Worm (Caenorhabditis elegans) whole organism, L3 larva: ENCODE measurements around the gene srj-5.

ENCODE experiments used
- R02D3.7 ChIP-seq: fragments of 150-350 bp; optimal IDR thresholded peaks from 2 replicates; lab custom pipeline; 2014; ENCODE audit warnings: missing biosample characterization, missing genetic modification characterization
- aly-2 ChIP-seq: fragments of 150-350 bp; optimal IDR thresholded peaks from 2 replicates; lab custom pipeline; 2014; ENCODE audit warnings: missing biosample characterization, missing genetic modification characterization
- ama-1 ChIP-seq: fragments of 150-350 bp; optimal IDR thresholded peaks from 2 replicates; lab custom pipeline; 2018
- ceh-16 ChIP-seq: sonication (generic microtip); optimal IDR thresholded peaks from 2 replicates; lab custom pipeline; 2017; ENCODE audit warnings: missing biosample characterization, missing genetic modification characterization
- ceh-28 ChIP-seq: fragments of 150-350 bp; optimal IDR thresholded peaks from 2 replicates; lab custom pipeline; 2014; ENCODE audit warnings: missing biosample characterization, missing genetic modification reagents, missing genetic modification characterization
- ceh-9 ChIP-seq: sonication (generic microtip); optimal IDR thresholded peaks from 2 replicates; lab custom pipeline; 2018; ENCODE audit warnings: missing biosample characterization, missing genetic modification characterization
- daf-12 ChIP-seq: fragments of 150-350 bp; optimal IDR thresholded peaks from 2 replicates; lab custom pipeline; 2014; ENCODE audit warnings: missing biosample characterization, missing genetic modification reagents, missing genetic modification characterization
- egl-27 ChIP-seq: sonication (generic microtip); optimal IDR thresholded peaks from 4 replicates; lab custom pipeline; 2017; ENCODE audit warnings: missing biosample characterization, missing genetic modification reagents, missing genetic modification characterization
- egl-5 ChIP-seq: fragments of 150-350 bp; optimal IDR thresholded peaks from 2 replicates; lab custom pipeline; 2017; ENCODE audit warnings: missing biosample characterization, missing genetic modification reagents, missing genetic modification characterization, inconsistent platforms
- elt-1 ChIP-seq: fragments of 150-350 bp; optimal IDR thresholded peaks from 2 replicates; lab custom pipeline; 2014; ENCODE audit warnings: missing biosample characterization, missing genetic modification characterization
- elt-2 ChIP-seq: sonication (generic microtip); optimal IDR thresholded peaks from 2 replicates; lab custom pipeline; 2016; ENCODE audit warnings: missing genetic modification reagents, mild to moderate bottlenecking, missing genetic modification characterization, missing compliant biosample characterization
- elt-3 ChIP-seq, 3 experiments: fragments of 150-350 bp in 1 of 3; sonication (generic microtip) in 2 of 3; optimal IDR thresholded peaks; 2 replicates in 2 of 3; 4 replicates in 1 of 3; lab custom pipeline; 2014 to 2017; ENCODE audit warnings: missing biosample characterization in 3 of 3, missing genetic modification characterization in 3 of 3
- fkh-10 ChIP-seq: sonication (generic microtip); optimal IDR thresholded peaks from 2 replicates; lab custom pipeline; 2017; ENCODE audit warnings: missing biosample characterization, missing genetic modification reagents, missing genetic modification characterization
- hmg-11 ChIP-seq: sonication (generic microtip); optimal IDR thresholded peaks from 2 replicates; lab custom pipeline; 2016; ENCODE audit warnings: missing genetic modification characterization, missing compliant biosample characterization
- lsy-12 ChIP-seq: sonication (generic microtip); optimal IDR thresholded peaks from 2 replicates; lab custom pipeline; 2016; ENCODE audit warnings: mild to moderate bottlenecking, missing genetic modification characterization, missing compliant biosample characterization
- mml-1 ChIP-seq: fragments of 150-350 bp; sonication (generic microtip); optimal IDR thresholded peaks from 3 replicates; lab custom pipeline; 2014; ENCODE audit warnings: missing biosample characterization, missing genetic modification characterization
- nfya-1 ChIP-seq: sonication (generic microtip); optimal IDR thresholded peaks from 2 replicates; lab custom pipeline; 2017; ENCODE audit warnings: missing genetic modification characterization, mild to moderate bottlenecking, missing compliant biosample characterization, antibody characterized with exemption, moderate library complexity; ENCODE audit not compliant: insufficient read depth
- nhr-12 ChIP-seq: fragments of 150-350 bp; optimal IDR thresholded peaks from 2 replicates; lab custom pipeline; 2014; ENCODE audit warnings: missing biosample characterization, missing genetic modification characterization
- nhr-23 ChIP-seq: fragments of 150-350 bp; optimal IDR thresholded peaks from 2 replicates; lab custom pipeline; 2014; ENCODE audit warnings: missing biosample characterization, missing genetic modification reagents, missing genetic modification characterization
- nhr-67 ChIP-seq: fragments of 150-350 bp; optimal IDR thresholded peaks from 2 replicates; lab custom pipeline; 2014; ENCODE audit warnings: missing biosample characterization, missing genetic modification characterization
- nhr-77 ChIP-seq: fragments of 150-350 bp; optimal IDR thresholded peaks from 2 replicates; lab custom pipeline; 2014; ENCODE audit warnings: missing biosample characterization, missing genetic modification characterization
- pqm-1 ChIP-seq: fragments of 150-350 bp; optimal IDR thresholded peaks from 2 replicates; lab custom pipeline; 2017; ENCODE audit warnings: missing biosample characterization, missing genetic modification characterization, inconsistent platforms
- sea-2 ChIP-seq: fragments of 150-350 bp; sonication (generic microtip); optimal IDR thresholded peaks from 4 replicates; lab custom pipeline; 2014; ENCODE audit warnings: missing biosample characterization, missing genetic modification reagents, missing genetic modification characterization
- skn-1 ChIP-seq: fragments of 150-350 bp; optimal IDR thresholded peaks from 2 replicates; lab custom pipeline; 2014; ENCODE audit warnings: missing biosample characterization, missing genetic modification characterization
- tbx-2 ChIP-seq: sonication (generic microtip); optimal IDR thresholded peaks from 2 replicates; lab custom pipeline; 2016; ENCODE audit warnings: mild to moderate bottlenecking, missing genetic modification characterization, missing compliant biosample characterization
- unc-39 ChIP-seq: sonication (generic microtip); optimal IDR thresholded peaks from 4 replicates; lab custom pipeline; 2017; ENCODE audit warnings: missing biosample characterization, missing genetic modification characterization
- zag-1 ChIP-seq: fragments of 150-350 bp; optimal IDR thresholded peaks from 2 replicates; lab custom pipeline; 2014; ENCODE audit warnings: missing biosample characterization, missing genetic modification characterization
- ztf-11 ChIP-seq: fragments of 150-350 bp; optimal IDR thresholded peaks from 2 replicates; lab custom pipeline; 2014; ENCODE audit warnings: missing biosample characterization, missing genetic modification characterization

The srj-5 gene

DNA sequence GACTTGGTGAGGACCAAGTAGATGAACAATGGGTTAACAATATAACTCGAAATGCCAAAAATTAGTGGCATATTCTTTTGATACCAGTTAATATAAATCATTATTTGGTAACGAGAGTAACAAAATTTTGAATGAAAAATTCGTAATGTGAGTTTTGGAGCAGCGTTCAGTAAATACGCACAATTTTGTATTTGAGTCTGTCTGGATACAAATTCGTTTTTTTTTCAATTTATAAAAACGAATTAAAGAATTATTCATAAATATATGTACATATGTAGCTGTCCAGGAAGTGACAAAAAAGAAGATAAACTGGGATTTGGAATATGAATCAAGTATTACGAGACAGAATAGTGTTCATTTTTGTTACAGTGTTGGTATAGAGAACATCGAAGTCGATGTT lies at the start of gene srj-5:
Gene srj-5 (minus strand): TSS at position 101 of the 400 bp plus-strand sequence.
- TF ChIP-seq nhr-77 (tag; lab: Kevin White, UChicago): no peak
- no peak for TF ChIP-seq sea-2 (GFP tag; lab: Kevin White, UChicago)
- TF ChIP-seq unc-39 (tag; lab: Kevin White, UChicago): no peak
- TF ChIP-seq mml-1: no peak
- TF ChIP-seq zag-1 (tag; lab: Kevin White, UChicago): no peak
- TF ChIP-seq ama-1 (lab: Kevin White, UChicago): no peak
- no peak for TF ChIP-seq fkh-10
- no peak for TF ChIP-seq elt-3 (tag; optimal IDR thresholded peaks at IDR 0.05; lab: Kevin White, UChicago)
- TF ChIP-seq lsy-12 (tag; lab: Kevin White, UChicago): no peak
- no peak for TF ChIP-seq hmg-11 (tag; lab: Kevin White, UChicago)
- TF ChIP-seq ceh-16 (tag; lab: Kevin White, UChicago): no peak

DNA sequence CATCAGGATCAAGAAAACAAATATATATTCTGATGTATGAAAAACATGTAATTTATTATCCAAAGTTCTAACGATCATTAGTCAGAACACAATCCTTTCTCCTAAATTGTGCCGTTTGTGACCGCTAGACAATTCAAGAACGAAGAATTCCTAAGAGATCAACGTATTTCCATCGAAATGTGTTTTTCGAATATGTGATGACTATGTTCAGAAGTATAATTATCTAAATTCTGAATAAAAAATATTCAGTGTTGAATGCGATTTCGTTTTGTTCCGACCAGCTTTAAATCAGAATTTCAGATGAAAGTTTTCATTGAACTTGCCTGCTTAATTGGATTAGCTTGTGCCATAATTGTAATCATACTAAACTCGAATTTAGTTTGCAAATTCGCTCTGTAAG lies 49.4 kb upstream of the srj-5 start, which contains the start of gene srbc-37:
Gene srbc-37 (plus strand): TSS at position 301 of the 400 bp plus-strand sequence.
- TF ChIP-seq daf-12 (tag; lab: Kevin White, UChicago) (no peak), ceh-9 (tag; lab: Kevin White, UChicago) (no peak), egl-5 (tag; lab: Kevin White, UChicago) (no peak), nhr-67 (no peak), egl-27 (tag; lab: Kevin White, UChicago) (no peak), pqm-1 (tag; lab: Kevin White, UChicago) (no peak), tbx-2 (no peak)

DNA sequence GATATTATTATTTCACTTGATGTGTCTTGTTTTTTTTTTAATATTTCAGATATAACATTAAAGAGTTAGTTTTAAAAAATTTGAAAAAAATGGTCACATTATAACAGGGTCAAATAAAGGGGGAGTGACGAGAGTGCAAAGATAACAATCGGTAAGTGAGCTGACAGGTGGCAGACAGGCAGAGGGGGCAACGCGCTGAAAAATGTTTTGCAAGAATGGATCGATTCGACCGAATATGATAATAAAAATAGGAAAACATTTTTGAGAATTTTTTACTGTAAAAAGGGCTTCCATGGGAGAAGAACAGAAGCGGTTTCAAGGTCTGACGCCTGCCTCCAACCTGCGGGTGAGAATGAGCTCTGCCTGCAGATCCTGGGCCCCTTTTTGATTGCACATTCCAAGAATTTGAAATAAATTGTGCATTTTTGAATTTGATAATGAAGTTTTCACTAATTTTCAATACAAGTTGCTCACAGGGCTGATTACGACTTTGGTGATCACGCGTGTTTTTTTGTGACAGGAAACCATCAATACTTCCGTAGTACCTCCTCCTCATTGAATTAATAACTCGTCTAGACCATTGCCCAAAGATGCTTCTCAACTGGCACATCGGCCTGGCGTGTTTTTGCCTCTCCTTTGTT lies 46.8 kb upstream of the srj-5 start, which contains the start of the genes ugt-29 and srx-5:
Gene ugt-29 (minus strand): TSS at position 101 of the 641 bp plus-strand sequence.
Gene srx-5 (plus strand): TSS at position 591 of the 641 bp plus-strand sequence.
- TF ChIP-seq tbx-2 (no peak), elt-2 (tag; lab: Kevin White, UChicago) (no peak), skn-1 (tag; lab: Kevin White, UChicago) (no peak), elt-1 (tag; lab: Kevin White, UChicago) (no peak), R02D3.7 (tag; lab: Kevin White, UChicago) (no peak), ceh-16 (tag; lab: Kevin White, UChicago) (no peak), ceh-9 (tag; lab: Kevin White, UChicago) (no peak), nhr-67 (no peak), hmg-11 (tag; lab: Kevin White, UChicago) (no peak), sea-2 (GFP tag; lab: Kevin White, UChicago) (no peak), nhr-77 (tag; lab: Kevin White, UChicago) (no peak), ztf-11 (tag; lab: Kevin White, UChicago) (no peak), nhr-23 (tag; lab: Kevin White, UChicago) (no peak), nhr-12 (tag; lab: Kevin White, UChicago) (no peak)

DNA sequence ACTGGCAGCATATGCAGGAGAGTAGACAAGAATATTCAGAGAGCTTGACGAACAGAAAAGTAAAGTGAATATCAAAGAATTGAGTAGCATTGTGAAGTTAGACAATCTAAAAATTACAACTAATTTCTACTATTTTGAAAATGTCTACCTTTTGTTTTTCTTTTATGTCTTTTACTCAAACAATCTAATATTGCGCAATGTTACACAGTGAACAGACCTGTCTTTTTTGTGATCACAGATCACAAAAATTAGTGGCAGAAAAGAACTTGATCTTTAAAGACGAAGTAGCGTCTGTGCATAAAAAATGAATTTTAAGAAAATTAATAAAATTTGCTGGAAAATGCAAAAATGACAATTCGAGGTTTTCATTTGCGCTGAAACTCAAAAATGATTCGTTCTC lies 46.2 kb upstream of the srj-5 start:
- TF ChIP-seq fkh-10: no peak
- TF ChIP-seq zag-1 (tag; lab: Kevin White, UChicago): no peak
- no peak for TF ChIP-seq elt-1 (tag; lab: Kevin White, UChicago)
- TF ChIP-seq elt-2 (tag; lab: Kevin White, UChicago): no peak
- no peak for TF ChIP-seq unc-39 (tag; lab: Kevin White, UChicago)

DNA sequence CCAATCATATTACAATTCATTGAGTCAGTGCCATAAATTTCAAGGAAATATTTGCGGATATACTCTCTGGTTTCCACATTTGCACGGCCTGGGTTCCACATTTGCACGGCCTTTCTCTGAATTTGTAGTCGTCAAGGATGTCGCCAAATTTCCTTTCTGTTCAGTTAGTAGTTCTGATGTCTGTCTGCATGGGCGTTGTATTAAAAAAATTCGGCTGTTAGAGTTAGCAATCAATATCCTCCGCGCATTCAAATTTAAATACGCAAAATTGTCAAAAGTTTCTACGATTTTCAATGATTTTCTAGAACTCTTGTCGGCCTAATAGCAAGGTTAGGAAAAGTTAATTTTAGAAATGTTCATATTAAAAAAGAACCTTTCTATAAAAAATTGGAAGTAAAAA lies 43.1 kb upstream of the srj-5 start, which contains the start of gene srj-52:
Gene srj-52 (minus strand): TSS at position 101 of the 400 bp plus-strand sequence.
- TF ChIP-seq elt-3 (tag; optimal IDR thresholded peaks at IDR 0.05; lab: Kevin White, UChicago): no peak
- no peak for TF ChIP-seq nhr-23 (tag; lab: Kevin White, UChicago)
- TF ChIP-seq pqm-1 (tag; lab: Kevin White, UChicago): no peak
- TF ChIP-seq elt-1 (tag; lab: Kevin White, UChicago): no peak
- no peak for TF ChIP-seq tbx-2
- TF ChIP-seq nhr-12 (tag; lab: Kevin White, UChicago): no peak
- TF ChIP-seq skn-1 (tag; lab: Kevin White, UChicago): no peak
- TF ChIP-seq sea-2 (GFP tag; lab: Kevin White, UChicago): no peak
- no peak for TF ChIP-seq R02D3.7 (tag; lab: Kevin White, UChicago)
- no peak for TF ChIP-seq nhr-67
- no peak for TF ChIP-seq elt-2 (tag; lab: Kevin White, UChicago)

DNA sequence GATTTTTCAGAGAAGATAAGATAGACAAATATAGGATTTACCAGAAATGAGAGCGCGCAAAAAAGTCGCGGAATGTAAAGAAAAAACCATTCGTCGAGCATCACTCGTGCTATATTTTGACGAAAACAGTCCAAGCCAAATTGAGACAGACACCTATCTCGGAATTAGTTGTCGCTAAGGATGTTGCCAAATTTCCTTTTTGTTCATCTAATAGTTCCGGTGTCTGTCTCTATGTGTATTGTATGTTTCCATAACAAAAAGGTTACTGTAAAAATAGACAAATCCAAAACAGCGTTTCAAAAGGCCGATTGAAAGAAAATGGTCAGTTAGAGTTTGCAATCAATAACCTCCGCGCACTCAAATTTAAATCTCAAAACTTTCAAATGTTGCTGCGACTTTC lies 41.8 kb upstream of the srj-5 start, which contains the start of gene srj-53:
Gene srj-53 (minus strand): TSS at position 101 of the 400 bp plus-strand sequence.
- no peak for TF ChIP-seq skn-1 (tag; lab: Kevin White, UChicago)
- no peak for TF ChIP-seq aly-2
- no peak for TF ChIP-seq nfya-1 (tag; lab: Kevin White, UChicago)
- TF ChIP-seq ceh-28 (tag; lab: Kevin White, UChicago): no peak
